Worm (Caenorhabditis elegans): ENCODE results near the gene F11C1.4.
A peak's percentile ranks its signal among the peaks of the same experiment; 100 is the strongest.

The F11C1.4 gene

ce11 chrX:12935694-12936093 lies 41.2 kb upstream of the F11C1.4 start:
- no peak for TF ChIP-seq xbp-1 (tag; optimal IDR thresholded peaks at IDR 0.05)
- TF ChIP-seq ceh-8 (GFP tag; optimal IDR thresholded peaks at IDR 0.05) = no peak
- peak; percentile 19 for TF ChIP-seq lin-39 (tag; optimal IDR thresholded peaks at IDR 0.05)
- TF ChIP-seq fkh-10 (GFP tag; optimal IDR thresholded peaks at IDR 0.05) = no peak
- TF ChIP-seq nhr-85 (tag) = peak; percentile 78
- TF ChIP-seq aly-2 (tag; optimal IDR thresholded peaks at IDR 0.05) = no peak
- no peak for TF ChIP-seq unc-30 (tag; optimal IDR thresholded peaks at IDR 0.05)
- no peak for TF ChIP-seq efl-1 (optimal IDR thresholded peaks at IDR 0.05)
- no peak for TF ChIP-seq efl-1 (GFP tag; optimal IDR thresholded peaks at IDR 0.05 in 1 of 2)
- TF ChIP-seq isw-1 (GFP tag; IDR thresholded peaks at IDR 0.05) = no peak

ce11 chrX:12937521-12937920 lies 39.4 kb upstream of the F11C1.4 start:
- TF ChIP-seq irx-1 (tag; optimal IDR thresholded peaks at IDR 0.05) (no peak), efl-3 (GFP tag; optimal IDR thresholded peaks at IDR 0.05) (no peak), egl-13 (tag; optimal IDR thresholded peaks at IDR 0.05) (no peak), swsn-7 (tag; optimal IDR thresholded peaks at IDR 0.05) (no peak), C34B4.2 (tag; optimal IDR thresholded peaks at IDR 0.05) (no peak), snu-23 (GFP tag; optimal IDR thresholded peaks at IDR 0.05) (no peak), skn-1 (tag; optimal IDR thresholded peaks at IDR 0.05) (no peak), unc-62 (GFP tag; optimal IDR thresholded peaks at IDR 0.05) (no peak), snpc-4 (tag; optimal IDR thresholded peaks at IDR 0.05) (no peak), ceh-88 (GFP tag; IDR thresholded peaks at IDR 0.05) (no peak), nhr-84 (tag; optimal IDR thresholded peaks at IDR 0.05) (no peak), lin-14 (GFP tag; optimal IDR thresholded peaks at IDR 0.05) (no peak), nhr-85 (tag) (no peak), ets-5 (GFP tag; IDR thresholded peaks at IDR 0.05) (no peak), jun-1 (tag; optimal IDR thresholded peaks at IDR 0.05) (no peak), ztf-11 (tag; optimal IDR thresholded peaks at IDR 0.05) (no peak)

- TF ChIP-seq blmp-1 (tag; optimal IDR thresholded peaks at IDR 0.05) = peak; percentile 16
- TF ChIP-seq unc-98 (GFP tag; IDR thresholded peaks at IDR 0.05) = no peak
Observed at ce11 chrX:12940811-12941210, 36.1 kb upstream of the F11C1.4 start, which contains the start of gene gmap-3. gmap-3 (minus strand) TSS chrX:12940958.

ce11 chrX:12942296-12942695 lies 34.6 kb upstream of the F11C1.4 start:
- no peak for TF ChIP-seq C16A3.4 (tag; optimal IDR thresholded peaks at IDR 0.05)
- peak; percentile 17 for TF ChIP-seq nhr-20 (tag; optimal IDR thresholded peaks at IDR 0.05)
- TF ChIP-seq nhr-19 (GFP tag; conservative IDR thresholded peaks at IDR 0.05) = peak; percentile 31
- TF ChIP-seq mep-1 (tag; optimal IDR thresholded peaks at IDR 0.05) = peak; percentile 12
- peak; percentile 20 for TF ChIP-seq lin-14 (GFP tag; optimal IDR thresholded peaks at IDR 0.05)
- peak; percentile 17 for TF ChIP-seq nhr-71 (tag; optimal IDR thresholded peaks at IDR 0.05)
- peak in 1 of 2 experiments; percentile 25 for TF ChIP-seq lin-35 (GFP tag; optimal IDR thresholded peaks at IDR 0.05)
- no peak for TF ChIP-seq sptf-1 (tag; optimal IDR thresholded peaks at IDR 0.05)
- peak; percentile 38 for TF ChIP-seq snu-23 (GFP tag; optimal IDR thresholded peaks at IDR 0.05)
- TF ChIP-seq nhr-47 (tag; optimal IDR thresholded peaks at IDR 0.05) = peak; percentile 5
- no peak for TF ChIP-seq lsy-2 (tag; optimal IDR thresholded peaks at IDR 0.05)

- TF ChIP-seq irx-1 (tag; optimal IDR thresholded peaks at IDR 0.05) = no peak
- TF ChIP-seq hlh-17 (GFP tag; optimal IDR thresholded peaks at IDR 0.05; ENCODE audit: borderline replicate concordance) = no peak
- no peak for TF ChIP-seq lsy-2 (tag; optimal IDR thresholded peaks at IDR 0.05)
- no peak for TF ChIP-seq rnt-1 (tag; optimal IDR thresholded peaks at IDR 0.05)
- TF ChIP-seq F16B12.6 (tag; optimal IDR thresholded peaks at IDR 0.05) = no peak
- TF ChIP-seq ama-1 (optimal IDR thresholded peaks at IDR 0.05) = no peak
- no peak for TF ChIP-seq C04F5.9 (tag; optimal IDR thresholded peaks at IDR 0.05)
- TF ChIP-seq snpc-4 (tag; optimal IDR thresholded peaks at IDR 0.05) = no peak
- no peak for TF ChIP-seq elt-3 (tag; optimal IDR thresholded peaks at IDR 0.05)
- no peak for TF ChIP-seq nhr-12 (tag; optimal IDR thresholded peaks at IDR 0.05)
- TF ChIP-seq nhr-19 (GFP tag; conservative IDR thresholded peaks at IDR 0.05) = no peak
- no peak for TF ChIP-seq lin-35 (GFP tag; optimal IDR thresholded peaks at IDR 0.05)
- no peak for TF ChIP-seq ceh-63 (GFP tag; optimal IDR thresholded peaks at IDR 0.05)
- no peak for TF ChIP-seq nhr-71 (tag; optimal IDR thresholded peaks at IDR 0.05)
- no peak for TF ChIP-seq egl-13 (tag; optimal IDR thresholded peaks at IDR 0.05)
- no peak for TF ChIP-seq fkh-8 (tag; optimal IDR thresholded peaks at IDR 0.05)
- TF ChIP-seq fos-1 (tag; optimal IDR thresholded peaks at IDR 0.05) = no peak
- TF ChIP-seq isw-1 (GFP tag; IDR thresholded peaks at IDR 0.05) = no peak
Observed at ce11 chrX:12943166-12943565, 33.7 kb upstream of the F11C1.4 start, which contains the start of gene gmap-2. gmap-2 (minus strand) TSS chrX:12943266.
